Fruit fly (Drosophila melanogaster) whole organism, embryonic: ENCODE data around the gene Spn88Ea.

Experiments used
- Asciz ChIP-seq: fragments of 200-800 bp; sonication (Bioruptor generic); optimal IDR thresholded peaks from 2 replicates; lab custom pipeline; 2017; ENCODE audit warnings: missing biosample characterization, mild to moderate bottlenecking, missing genetic modification characterization, missing genetic modification reagents
- CG12299 ChIP-seq: fragments of 200-800 bp; sonication (Bioruptor generic); optimal IDR thresholded peaks from 2 replicates; lab custom pipeline; 2018; ENCODE audit warnings: missing biosample characterization, mild to moderate bottlenecking, missing genetic modification characterization
- CG13123 ChIP-seq: fragments of 200-800 bp; sonication (Bioruptor generic); optimal IDR thresholded peaks from 2 replicates; lab custom pipeline; 2016; ENCODE audit warnings: missing biosample characterization, missing genetic modification characterization
- CG1602 ChIP-seq: fragments of 200-800 bp; sonication (Bioruptor generic); optimal IDR thresholded peaks from 3 replicates; lab custom pipeline; 2016; ENCODE audit warnings: missing biosample characterization, missing genetic modification characterization
- E2f2 ChIP-seq: fragments of 200-800 bp; sonication (Bioruptor generic); IDR thresholded peaks from 2 replicates; pipeline ENCODE4 v1.3.6; 2022; ENCODE audit warnings: missing biosample characterization, missing genetic modification characterization
- bsh ChIP-seq, 2 experiments: fragments of 200-800 bp; sonication (Bioruptor generic); optimal IDR thresholded peaks; 2 replicates each; lab custom pipeline; 2017 to 2018; ENCODE audit warnings: mild to moderate bottlenecking in 2 of 2, missing biosample characterization in 2 of 2, missing genetic modification characterization in 2 of 2, moderate library complexity in 1 of 2
- eve ChIP-seq, 2 experiments: fragments of >200 bp; optimal IDR thresholded peaks; 2 replicates each; lab custom pipeline; 2017; ENCODE audit warnings: missing biosample characterization in 2 of 2, missing genetic modification characterization in 2 of 2
- ken ChIP-seq: fragments of 200-800 bp; sonication (Bioruptor generic); IDR thresholded peaks from 3 replicates; pipeline ENCODE4 v1.3.6; 2022; ENCODE audit warnings: missing biosample characterization, missing genetic modification characterization
- kni ChIP-seq: fragments of 200-800 bp; sonication (Bioruptor generic); optimal IDR thresholded peaks from 3 replicates; lab custom pipeline; 2017; ENCODE audit warnings: mild to moderate bottlenecking, missing biosample characterization, missing genetic modification reagents, missing genetic modification characterization
- seq ChIP-seq: fragments of 200-800 bp; sonication (Bioruptor generic); IDR thresholded peaks from 2 replicates; pipeline ENCODE4 v1.3.6; 2022; ENCODE audit warnings: missing biosample characterization, missing genetic modification characterization
- sug ChIP-seq: fragments of 200-800 bp; optimal IDR thresholded peaks from 2 replicates; lab custom pipeline; 2019; ENCODE audit warnings: missing biosample characterization, mild to moderate bottlenecking, missing genetic modification characterization, moderate library complexity
- wek ChIP-seq: fragments of 200-800 bp; sonication (Bioruptor generic); optimal IDR thresholded peaks from 3 replicates; lab custom pipeline; 2018; ENCODE audit warnings: missing biosample characterization, mild to moderate bottlenecking, missing genetic modification characterization, moderate library complexity
- zf30C ChIP-seq: fragments of 200-800 bp; sonication (Bioruptor generic); optimal IDR thresholded peaks from 3 replicates; lab custom pipeline; 2018; ENCODE audit warnings: missing biosample characterization, mild to moderate bottlenecking, missing genetic modification characterization

DNA sequence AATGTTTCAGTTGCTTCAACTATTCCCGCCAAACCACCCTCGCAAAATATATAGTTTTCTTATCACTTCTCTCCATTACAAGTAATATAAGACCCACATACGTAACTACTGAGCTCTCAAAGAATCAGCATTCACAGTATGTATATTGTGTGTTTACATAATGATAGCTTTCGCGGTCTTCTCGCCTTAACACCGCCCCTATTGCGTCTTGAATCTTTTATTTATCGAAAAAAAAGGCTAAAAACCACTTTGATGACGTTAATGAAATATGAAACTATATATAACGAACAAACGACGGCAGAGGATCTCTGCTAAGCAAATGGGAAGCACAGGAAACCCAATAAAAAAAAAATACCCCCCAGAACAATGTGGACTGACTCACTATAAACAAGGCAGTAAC is 8.9 kb downstream of the Spn88Ea start:
- TF ChIP-seq eve (GFP tag; optimal IDR thresholded peaks at IDR 0.05; lab: Kevin White, UChicago) = no peak
- no peak for TF ChIP-seq CG13123 (GFP tag; lab: Kevin White, UChicago)
- TF ChIP-seq bsh (GFP tag; optimal IDR thresholded peaks at IDR 0.05; lab: Kevin White, UChicago) = no peak
- TF ChIP-seq Asciz = no peak
- TF ChIP-seq wek (GFP tag; lab: Kevin White, UChicago) = no peak
- no peak for TF ChIP-seq E2f2
- TF ChIP-seq kni (GFP tag; lab: Kevin White, UChicago) = no peak
- TF ChIP-seq seq (GFP tag; lab: Robert Waterston, UW) = no peak
- TF ChIP-seq CG1602 = no peak
- no peak for TF ChIP-seq zf30C (GFP tag; lab: Kevin White, UChicago)
- TF ChIP-seq sug (tag; lab: Kevin White, UChicago) = peak; percentile 24
- no peak for TF ChIP-seq CG12299 (tag; lab: Kevin White, UChicago)
- TF ChIP-seq ken (GFP tag; lab: Robert Waterston, UW) = no peak
